Fruit fly (Drosophila melanogaster): ENCODE results near the gene Dyro.
A peak's percentile ranks its signal among the peaks of the same experiment; 100 is the strongest.

Dyro gene

dm6 chr3L:11276020-11276419 is 19.7 kb downstream of the Dyro start (continued):
- TF ChIP-seq gsb-n (tag; optimal IDR thresholded peaks at IDR 0.05) (peak; percentile 2), CG4282 (GFP tag; optimal IDR thresholded peaks at IDR 0.05) (no peak), phol (tag; optimal IDR thresholded peaks at IDR 0.05) (no peak), Meics (GFP tag; optimal IDR thresholded peaks at IDR 0.05) (peak; percentile 20), Tbp (GFP tag; optimal IDR thresholded peaks at IDR 0.05) (no peak), lilli (GFP tag; optimal IDR thresholded peaks at IDR 0.05) (peak; percentile 12), tin (GFP tag; optimal IDR thresholded peaks at IDR 0.05) (no peak), Ada2b (GFP tag; IDR thresholded peaks at IDR 0.05) (no peak), Vsx1 (GFP tag; optimal IDR thresholded peaks at IDR 0.05) (no peak), Bteb2 (GFP tag; optimal IDR thresholded peaks at IDR 0.05) (no peak), lov (optimal IDR thresholded peaks at IDR 0.05) (no peak), lov (GFP tag; IDR thresholded peaks at IDR 0.05) (0 out of 3 replicates have a peak, but pooled peaks have one; percentile 10), sc (optimal IDR thresholded peaks at IDR 0.05) (no peak), sc (GFP tag; optimal IDR thresholded peaks at IDR 0.05) (no peak), bbx (GFP tag; IDR thresholded peaks at IDR 0.05; ENCODE audit: partially characterized antibody) (no peak), CG4424 (GFP tag; optimal IDR thresholded peaks at IDR 0.05) (no peak), CG33557 (GFP tag; optimal IDR thresholded peaks at IDR 0.05) (peak; percentile 57), CG11723 (GFP tag; optimal IDR thresholded peaks at IDR 0.05) (no peak), NfI (GFP tag; optimal IDR thresholded peaks at IDR 0.05) (no peak), Doc3 (GFP tag; IDR thresholded peaks at IDR 0.05; ENCODE audit: partially characterized antibody) (no peak), Taf1 (GFP tag; IDR thresholded peaks at IDR 0.05) (no peak), CG2199 (GFP tag; IDR thresholded peaks at IDR 0.05) (peak; percentile 87; the same call in 2 of the 3 replicates), CG9932 (GFP tag; IDR thresholded peaks at IDR 0.05) (no peak)

DNA sequence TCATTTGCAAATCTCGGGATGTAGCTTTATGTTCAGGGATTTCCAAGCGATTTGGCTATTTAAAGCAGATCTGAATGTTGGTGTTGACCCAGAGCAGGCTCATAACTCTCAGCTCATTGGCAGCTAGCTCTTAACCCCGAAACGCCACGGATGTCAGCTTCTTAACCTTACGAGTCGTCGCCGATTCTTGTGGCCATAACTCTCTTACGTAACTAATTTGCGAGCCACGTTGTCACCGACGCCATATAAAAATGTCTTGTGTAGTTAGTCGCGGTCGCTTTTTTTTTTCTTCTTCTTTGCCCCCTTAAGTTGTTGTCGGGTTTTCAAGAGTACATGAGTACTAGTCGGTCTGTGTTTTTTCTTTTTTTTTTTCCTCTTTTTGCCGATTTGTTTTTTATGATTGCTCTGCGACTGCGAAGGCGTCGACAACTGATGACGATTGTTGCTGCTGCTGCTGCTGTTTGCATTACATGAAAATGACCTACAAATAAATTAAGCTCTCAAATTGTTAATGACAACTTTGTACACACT is 21.5 kb downstream of the Dyro start:
- peak in 1 of 2 experiments; percentile 81 for TF ChIP-seq Pdp1 (GFP tag; optimal IDR thresholded peaks at IDR 0.05)
- TF ChIP-seq bsh (GFP tag; optimal IDR thresholded peaks at IDR 0.05), result peak in 1 of 2 experiments; percentile 9
- 0 out of 2 replicates have a peak, but pooled peaks have one; percentile 32 for TF ChIP-seq CG32772 (GFP tag; IDR thresholded peaks at IDR 0.05)
- peak; percentile 22 for TF ChIP-seq CG13894 (tag; optimal IDR thresholded peaks at IDR 0.05)
- TF ChIP-seq peb (GFP tag; IDR thresholded peaks at IDR 0.05), result no peak
- no peak for TF ChIP-seq CG17802 (tag; optimal IDR thresholded peaks at IDR 0.05)
- TF ChIP-seq Drgx (GFP tag; IDR thresholded peaks at IDR 0.05), result peak; percentile 55; the same call in 1 of the 2 replicates
- TF ChIP-seq Med (GFP tag), result peak; percentile 36
- TF ChIP-seq exex (tag; optimal IDR thresholded peaks at IDR 0.05), result peak; percentile 9
- TF ChIP-seq cwo (GFP tag; optimal IDR thresholded peaks at IDR 0.05), result peak; percentile 7
- 0 out of 2 replicates have a peak, but pooled peaks have one; percentile 8 for TF ChIP-seq CG11247 (GFP tag; IDR thresholded peaks at IDR 0.05)
- no peak for TF ChIP-seq bowl (GFP tag; IDR thresholded peaks at IDR 0.05)
- no peak for TF ChIP-seq CG17361 (GFP tag; IDR thresholded peaks at IDR 0.05)
- TF ChIP-seq ftz-f1 (GFP tag; optimal IDR thresholded peaks at IDR 0.05), result no peak
- peak; percentile 37 for TF ChIP-seq nom (GFP tag; optimal IDR thresholded peaks at IDR 0.05)
- TF ChIP-seq CG18599 (GFP tag; optimal IDR thresholded peaks at IDR 0.05), result peak; percentile 23
- TF ChIP-seq CG6175 (GFP tag; IDR thresholded peaks at IDR 0.05), result peak; percentile 62; the same call in 1 of the 3 replicates
- no peak for TF ChIP-seq CG31224 (GFP tag; IDR thresholded peaks at IDR 0.05)
- 0 out of 2 replicates have a peak, but pooled peaks have one; percentile 35 for TF ChIP-seq CG11696 (GFP tag; IDR thresholded peaks at IDR 0.05)
- TF ChIP-seq CG12155 (GFP tag; optimal IDR thresholded peaks at IDR 0.05), result no peak
- peak; percentile 3 for TF ChIP-seq lab (GFP tag; optimal IDR thresholded peaks at IDR 0.05)

Data from whole organism, embryonic.